Worm (Caenorhabditis elegans) whole organism, early embryonic: Measurements from ENCODE around the gene lido-2.
"Not testable (repeated sequence)": the region's sequence is repeated elsewhere in the genome, so short reads cannot be mapped to it uniquely, and the experiment has no call there.

Experiments
- B0310.2 ChIP-seq: sonication (generic microtip); optimal IDR thresholded peaks from 2 replicates; lab custom pipeline; 2016; ENCODE audit warnings: mild to moderate bottlenecking, missing genetic modification characterization, missing compliant biosample characterization
- F13C5.2 ChIP-seq: sonication (generic microtip); optimal IDR thresholded peaks from 2 replicates; lab custom pipeline; 2017; ENCODE audit warnings: mild to moderate bottlenecking, missing genetic modification characterization, inconsistent platforms, missing compliant biosample characterization
- aly-1 ChIP-seq: sonication (generic microtip); optimal IDR thresholded peaks from 2 replicates; lab custom pipeline; 2016; ENCODE audit warnings: missing genetic modification characterization, missing compliant biosample characterization
- ama-1 ChIP-seq: fragments of 150-350 bp; optimal IDR thresholded peaks from 2 replicates; lab custom pipeline; 2014
- ceh-13 ChIP-seq: fragments of 200-800 bp; sonication (Bioruptor generic); optimal IDR thresholded peaks from 2 replicates; lab custom pipeline; 2018; ENCODE audit warnings: mild to moderate bottlenecking, missing genetic modification characterization, missing compliant biosample characterization
- ceh-36 ChIP-seq: sonication (generic microtip); optimal IDR thresholded peaks from 2 replicates; lab custom pipeline; 2016; ENCODE audit warnings: missing genetic modification characterization, inconsistent platforms, missing compliant biosample characterization
- ets-7 ChIP-seq: sonication (generic microtip); optimal IDR thresholded peaks from 2 replicates; lab custom pipeline; 2016; ENCODE audit warnings: missing genotype, missing genetic modification characterization, missing compliant biosample characterization
- flt-1 ChIP-seq: fragments of 200-800 bp; sonication (Bioruptor generic); IDR thresholded peaks from 2 replicates; pipeline ENCODE4 v1.3.6; 2022; ENCODE audit warnings: missing genetic modification characterization, missing compliant biosample characterization
- hmbx-1 ChIP-seq: sonication (generic microtip); optimal IDR thresholded peaks from 2 replicates; lab custom pipeline; 2016; ENCODE audit warnings: mild to moderate bottlenecking, missing genetic modification characterization, missing compliant biosample characterization
- hmg-4 ChIP-seq: fragments of 200-800 bp; sonication (Bioruptor generic); optimal IDR thresholded peaks from 2 replicates; lab custom pipeline; 2018; ENCODE audit warnings: mild to moderate bottlenecking, missing genetic modification characterization, missing compliant biosample characterization
- hnd-1 ChIP-seq: sonication (generic microtip); optimal IDR thresholded peaks from 2 replicates; lab custom pipeline; 2016; ENCODE audit warnings: missing genetic modification characterization, missing compliant biosample characterization
- pes-1 ChIP-seq: fragments of 200-800 bp; sonication (Bioruptor generic); IDR thresholded peaks from 2 replicates; pipeline ENCODE4 v1.3.6; 2022; ENCODE audit warnings: missing genetic modification reagents, missing genetic modification characterization, missing compliant biosample characterization
- scrt-1 ChIP-seq: fragments of 200-800 bp; sonication (Bioruptor generic); IDR thresholded peaks from 2 replicates; pipeline ENCODE4 v1.3.6; 2022; ENCODE audit warnings: missing genetic modification characterization, missing compliant biosample characterization
- sea-1 ChIP-seq: fragments of 200-800 bp; sonication (Bioruptor generic); conservative IDR thresholded peaks from 2 replicates; pipeline ENCODE4 v1.3.6; 2022; ENCODE audit warnings: missing genetic modification characterization, missing compliant biosample characterization
- tbx-11 ChIP-seq: fragments of 200-800 bp; sonication (Bioruptor generic); IDR thresholded peaks from 2 replicates; pipeline ENCODE4 v1.3.6; 2022; ENCODE audit warnings: missing genetic modification characterization, missing compliant biosample characterization
- tbx-37 ChIP-seq: fragments of 200-800 bp; sonication (Bioruptor generic); conservative IDR thresholded peaks from 2 replicates; pipeline ENCODE4 v1.3.6; 2022; ENCODE audit warnings: missing genetic modification reagents, missing genetic modification characterization, missing compliant biosample characterization
- tra-4 ChIP-seq: sonication (generic microtip); optimal IDR thresholded peaks from 2 replicates; lab custom pipeline; 2017; ENCODE audit warnings: missing genetic modification characterization, missing compliant biosample characterization

lido-2 gene

ce11 chrX:17134427-17134826 lies 33.9 kb upstream of the lido-2 start, which contains the start of gene K09E3.7:
TSS of gene K09E3.7 (minus strand) at chrX:17134527.
- TF ChIP-seq hmbx-1 (tag; lab: Kevin White, UChicago), result no peak
- TF ChIP-seq hnd-1, result no peak
- no peak for TF ChIP-seq pes-1
- no peak for TF ChIP-seq tra-4 (tag; lab: Kevin White, UChicago)

DNA sequence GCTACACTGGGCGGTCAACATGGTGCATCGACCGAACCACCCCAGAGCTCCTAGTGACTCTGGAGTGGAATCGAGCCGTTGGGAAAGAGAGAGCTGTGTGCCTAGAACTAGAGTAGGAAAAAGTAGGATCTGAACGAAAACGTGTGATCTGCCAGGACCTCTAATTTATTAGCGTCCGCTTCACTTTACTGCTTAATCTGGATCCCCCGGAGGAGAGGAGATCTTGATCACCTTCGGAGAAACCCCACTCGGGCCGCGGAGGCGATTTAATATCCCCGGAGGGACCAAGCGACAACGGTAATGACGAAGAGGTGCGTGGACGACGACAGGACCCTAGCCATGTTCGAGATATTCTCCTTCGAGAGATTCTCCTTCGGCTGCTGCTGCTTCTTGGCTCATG lies 16.8 kb upstream of the lido-2 start, which contains the start of gene K09E3.2:
Gene K09E3.2 (plus strand): TSS at position 301 of the 400 bp plus-strand sequence.
- not testable (repeated sequence) for TF ChIP-seq ama-1 (lab: Kevin White, UChicago); tra-4 (tag; lab: Kevin White, UChicago); hnd-1

DNA sequence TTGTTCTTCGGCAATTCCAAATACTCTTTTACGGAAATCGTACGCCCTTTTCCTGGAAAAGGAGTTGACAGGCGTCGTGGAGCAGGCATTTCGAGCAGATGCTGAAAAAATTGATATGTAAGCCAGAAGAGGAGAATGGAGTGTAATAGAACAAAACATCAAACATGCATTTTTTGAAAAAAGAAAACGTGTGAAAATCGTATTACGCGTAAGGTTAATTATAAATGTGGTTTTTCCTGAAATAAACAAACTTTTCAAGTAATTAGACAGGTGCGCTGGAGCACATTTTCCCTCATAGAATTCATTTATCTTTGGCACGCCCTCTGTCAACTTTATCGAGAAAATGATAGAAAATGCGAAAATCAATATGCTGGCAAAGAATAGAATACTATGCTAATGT lies 14.5 kb upstream of the lido-2 start, which contains the start of gene lido-6:
Gene lido-6 (minus strand): TSS at position 101 of the 400 bp plus-strand sequence.
- TF ChIP-seq ama-1 (lab: Kevin White, UChicago) (no peak), ceh-13 (GFP tag; lab: Kevin White, UChicago) (no peak), ceh-36 (tag; lab: Kevin White, UChicago) (no peak), tbx-37 (no peak), hmbx-1 (tag; lab: Kevin White, UChicago) (no peak), F13C5.2 (tag; lab: Kevin White, UChicago) (no peak), tbx-11 (no peak), flt-1 (GFP tag; lab: Robert Waterston, UW) (no peak), aly-1 (tag; lab: Kevin White, UChicago) (no peak), pes-1 (no peak), sea-1 (GFP tag; lab: Robert Waterston, UW) (no peak), hmg-4 (GFP tag; lab: Kevin White, UChicago) (no peak), scrt-1 (GFP tag; lab: Robert Waterston, UW) (no peak), ets-7 (no peak), hnd-1 (no peak), B0310.2 (tag; lab: Kevin White, UChicago) (no peak), tra-4 (tag; lab: Kevin White, UChicago) (no peak)

ce11 chrX:17110555-17110954 lies 10.0 kb upstream of the lido-2 start, which contains the start of gene lido-5:
TSS of gene lido-5 (minus strand) at chrX:17110655.
- TF ChIP-seq flt-1 (GFP tag; lab: Robert Waterston, UW) (no peak), pes-1 (no peak), hmbx-1 (tag; lab: Kevin White, UChicago) (no peak), ama-1 (lab: Kevin White, UChicago) (no peak), aly-1 (tag; lab: Kevin White, UChicago) (no peak), tra-4 (tag; lab: Kevin White, UChicago) (no peak), tbx-37 (no peak), F13C5.2 (tag; lab: Kevin White, UChicago) (no peak), hmg-4 (GFP tag; lab: Kevin White, UChicago) (no peak), ets-7 (no peak)

DNA sequence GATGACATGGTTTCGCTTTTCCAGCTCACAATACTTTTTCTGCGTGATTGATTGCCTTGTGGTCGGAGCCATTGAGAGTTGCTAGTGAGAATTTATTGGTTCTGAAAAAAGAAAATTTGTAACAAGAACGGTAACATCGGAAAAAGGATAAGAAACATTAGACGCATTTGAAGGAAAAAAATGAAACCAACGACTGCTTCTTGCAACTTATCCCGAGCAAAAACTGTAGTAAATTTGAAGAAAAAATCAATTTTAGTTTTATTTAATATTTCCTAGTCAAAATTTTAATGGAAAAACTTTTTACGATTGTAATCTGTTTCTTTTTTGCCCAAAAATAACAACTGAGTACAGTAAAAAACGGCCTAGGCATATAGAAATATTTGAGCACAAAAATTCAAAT lies 7.1 kb upstream of the lido-2 start, which contains the start of gene lido-4:
Gene lido-4 (minus strand): TSS at position 101 of the 400 bp plus-strand sequence.
- no peak for TF ChIP-seq ama-1 (lab: Kevin White, UChicago)
- no peak for TF ChIP-seq F13C5.2 (tag; lab: Kevin White, UChicago)
- no peak for TF ChIP-seq tbx-11
- no peak for TF ChIP-seq hmg-4 (GFP tag; lab: Kevin White, UChicago)
- no peak for TF ChIP-seq tra-4 (tag; lab: Kevin White, UChicago)
- no peak for TF ChIP-seq ets-7
- no peak for TF ChIP-seq B0310.2 (tag; lab: Kevin White, UChicago)
- TF ChIP-seq flt-1 (GFP tag; lab: Robert Waterston, UW), result no peak
- no peak for TF ChIP-seq hnd-1
- TF ChIP-seq sea-1 (GFP tag; lab: Robert Waterston, UW), result no peak
- TF ChIP-seq tbx-37, result no peak
- TF ChIP-seq ceh-36 (tag; lab: Kevin White, UChicago), result no peak
- no peak for TF ChIP-seq aly-1 (tag; lab: Kevin White, UChicago)
- no peak for TF ChIP-seq hmbx-1 (tag; lab: Kevin White, UChicago)
- no peak for TF ChIP-seq ceh-13 (GFP tag; lab: Kevin White, UChicago)
- TF ChIP-seq pes-1, result no peak
- no peak for TF ChIP-seq scrt-1 (GFP tag; lab: Robert Waterston, UW)

- TF ChIP-seq sea-1 (GFP tag; lab: Robert Waterston, UW) (no peak), hmg-4 (GFP tag; lab: Kevin White, UChicago) (no peak), ets-7 (no peak), tra-4 (tag; lab: Kevin White, UChicago) (no peak), F13C5.2 (tag; lab: Kevin White, UChicago) (no peak), hnd-1 (no peak), ama-1 (lab: Kevin White, UChicago) (no peak), ceh-13 (GFP tag; lab: Kevin White, UChicago) (no peak), scrt-1 (GFP tag; lab: Robert Waterston, UW) (no peak), pes-1 (no peak), B0310.2 (tag; lab: Kevin White, UChicago) (no peak), ceh-36 (tag; lab: Kevin White, UChicago) (no peak)
These were observed 3.9 kb downstream of the lido-2 start, which contains the start of gene lido-1 for ce11 chrX:17096508-17097234. TSS of gene lido-1 (minus strand) at chrX:17096558.

- TF ChIP-seq tbx-37 (no peak), scrt-1 (GFP tag; lab: Robert Waterston, UW) (no peak), hmg-4 (GFP tag; lab: Kevin White, UChicago) (no peak), flt-1 (GFP tag; lab: Robert Waterston, UW) (no peak), tra-4 (tag; lab: Kevin White, UChicago) (no peak), hmbx-1 (tag; lab: Kevin White, UChicago) (no peak), ama-1 (lab: Kevin White, UChicago) (no peak), B0310.2 (tag; lab: Kevin White, UChicago) (no peak), sea-1 (GFP tag; lab: Robert Waterston, UW) (no peak), pes-1 (no peak), hnd-1 (no peak), ceh-36 (tag; lab: Kevin White, UChicago) (no peak), ets-7 (no peak), tbx-11 (no peak), F13C5.2 (tag; lab: Kevin White, UChicago) (no peak), ceh-13 (GFP tag; lab: Kevin White, UChicago) (no peak)
These were observed 7.4 kb downstream of the lido-2 start, which contains the start of gene C08A9.3 for ce11 chrX:17093199-17093598. TSS of gene C08A9.3 (minus strand) at chrX:17093299.
